Fruit fly (Drosophila melanogaster) ovary, adult (tissue): Measurements from ENCODE around the gene CG13028.

Experiments used
- CG17801 ChIP-seq: fragments of 200-800 bp; optimal IDR thresholded peaks from 2 replicates; lab custom pipeline; 2019; ENCODE audit warnings: missing biosample characterization, mild to moderate bottlenecking, missing genetic modification characterization, moderate library complexity; ENCODE audit not compliant: partially characterized antibody

Gene CG13028

DNA sequence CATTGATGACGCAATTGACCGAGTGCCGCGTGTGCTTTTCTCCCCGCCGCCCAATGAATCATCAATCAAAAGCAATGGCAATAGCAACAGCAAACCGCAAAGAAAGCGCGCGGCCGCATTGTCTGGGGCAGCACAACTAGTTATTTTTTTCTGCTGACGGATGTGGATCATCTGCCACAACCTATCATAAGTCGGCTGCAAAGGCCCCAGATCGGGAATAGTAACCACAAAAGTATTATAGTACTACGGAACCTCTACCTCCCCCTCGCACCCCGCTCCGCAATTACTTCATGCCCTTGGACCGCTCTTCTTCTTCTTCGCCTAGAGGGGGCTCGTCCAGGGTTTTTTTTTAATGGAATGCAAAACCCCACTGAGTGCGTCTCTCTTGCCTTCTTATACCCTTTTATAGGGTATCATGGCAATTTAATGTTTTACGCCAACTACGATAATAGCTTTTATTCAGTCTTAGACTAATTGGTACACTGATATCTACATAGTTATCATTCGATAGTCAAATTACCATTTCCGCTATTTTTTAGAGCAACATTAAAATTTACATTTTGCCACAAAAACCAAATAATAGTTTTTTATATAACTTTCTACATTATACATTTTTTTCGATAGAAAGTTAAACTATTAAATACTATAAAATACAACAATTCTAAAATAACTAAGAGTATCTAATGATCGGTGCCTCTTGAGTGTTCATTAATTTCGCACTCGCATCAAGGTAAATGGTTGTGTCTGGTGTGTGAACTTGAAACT lies 33.1 kb downstream of the CG13028 start:
- TF ChIP-seq CG17801 (GFP tag; lab: Kevin White, UChicago): no peak

DNA sequence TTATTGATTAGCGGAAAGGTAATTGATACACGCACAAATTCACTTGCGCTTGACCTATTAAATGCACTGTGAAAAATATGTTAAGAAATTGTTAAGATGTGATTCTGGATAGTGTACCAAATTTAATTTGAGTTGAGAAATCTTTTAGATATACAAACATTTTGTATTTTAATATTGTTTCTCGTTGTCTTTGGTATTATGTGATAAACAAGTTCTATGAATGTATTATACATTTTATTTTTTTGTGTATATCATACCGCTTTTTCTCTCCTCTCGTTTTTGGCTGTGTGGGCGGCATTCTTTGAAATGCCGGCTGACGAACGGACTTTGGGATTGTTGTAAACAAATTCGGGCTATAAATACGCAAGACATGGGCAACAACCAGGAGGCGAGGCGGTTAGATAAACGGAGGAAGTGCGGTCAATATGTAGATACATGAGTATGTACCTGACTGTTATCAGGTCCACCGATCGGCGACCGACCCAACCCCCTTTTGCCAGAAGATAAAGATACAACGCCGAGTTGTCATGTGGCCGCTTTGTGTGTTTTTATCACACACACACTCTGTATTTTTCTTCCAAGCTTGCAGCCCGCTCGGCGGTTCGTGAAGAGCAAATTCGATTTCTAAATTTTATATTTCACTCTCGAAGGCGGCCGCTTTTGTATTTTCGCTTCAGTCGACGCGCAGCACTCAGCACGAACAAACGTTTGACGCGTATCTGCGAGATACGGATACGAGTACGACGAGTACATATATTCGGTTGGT lies 33.9 kb downstream of the CG13028 start:
- TF ChIP-seq CG17801 (GFP tag; lab: Kevin White, UChicago): no peak

DNA sequence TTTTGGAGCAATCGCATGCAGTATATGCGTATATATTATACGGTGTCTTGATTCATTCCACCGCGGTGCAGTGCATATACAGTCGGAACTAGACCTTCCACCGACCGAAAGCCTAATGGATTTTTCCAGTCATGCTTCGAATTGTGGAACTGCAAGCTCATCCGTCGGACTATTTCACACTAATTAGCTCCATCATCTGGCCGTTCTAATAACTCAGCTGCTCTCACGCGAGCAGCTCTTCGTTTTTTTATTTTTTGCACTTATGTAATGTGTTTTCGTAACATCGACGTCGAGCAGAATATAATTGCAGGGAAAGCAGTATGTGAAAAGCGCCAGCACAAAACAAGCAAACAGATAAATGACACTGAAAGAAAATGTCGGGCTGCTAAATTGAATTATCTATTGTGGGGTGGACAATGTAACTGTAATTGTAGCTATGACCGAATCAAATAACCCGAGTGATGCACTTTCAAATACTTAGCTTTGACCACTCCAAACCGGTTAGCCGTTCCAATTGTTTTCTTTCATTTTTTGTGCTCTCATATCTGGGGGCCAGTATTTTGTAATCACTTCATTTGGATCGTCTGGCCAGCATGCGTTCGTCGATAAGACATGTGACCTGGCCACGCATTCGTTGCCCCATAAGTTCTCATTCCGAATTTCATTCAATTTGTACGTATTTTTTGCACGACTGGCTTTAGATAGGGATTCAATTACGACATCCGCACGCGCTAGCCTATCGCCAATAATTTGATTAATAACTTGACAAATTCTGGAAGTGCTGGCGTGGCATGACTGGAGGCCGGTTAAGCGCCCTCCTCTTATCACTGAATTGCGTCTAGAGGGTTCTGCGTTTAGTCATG lies 34.7 kb downstream of the CG13028 start, which contains the start of gene Cpr73D:
Gene Cpr73D (minus strand): TSS at position 156 of the 863 bp plus-strand sequence.
- TF ChIP-seq CG17801 (GFP tag; lab: Kevin White, UChicago): no peak

DNA sequence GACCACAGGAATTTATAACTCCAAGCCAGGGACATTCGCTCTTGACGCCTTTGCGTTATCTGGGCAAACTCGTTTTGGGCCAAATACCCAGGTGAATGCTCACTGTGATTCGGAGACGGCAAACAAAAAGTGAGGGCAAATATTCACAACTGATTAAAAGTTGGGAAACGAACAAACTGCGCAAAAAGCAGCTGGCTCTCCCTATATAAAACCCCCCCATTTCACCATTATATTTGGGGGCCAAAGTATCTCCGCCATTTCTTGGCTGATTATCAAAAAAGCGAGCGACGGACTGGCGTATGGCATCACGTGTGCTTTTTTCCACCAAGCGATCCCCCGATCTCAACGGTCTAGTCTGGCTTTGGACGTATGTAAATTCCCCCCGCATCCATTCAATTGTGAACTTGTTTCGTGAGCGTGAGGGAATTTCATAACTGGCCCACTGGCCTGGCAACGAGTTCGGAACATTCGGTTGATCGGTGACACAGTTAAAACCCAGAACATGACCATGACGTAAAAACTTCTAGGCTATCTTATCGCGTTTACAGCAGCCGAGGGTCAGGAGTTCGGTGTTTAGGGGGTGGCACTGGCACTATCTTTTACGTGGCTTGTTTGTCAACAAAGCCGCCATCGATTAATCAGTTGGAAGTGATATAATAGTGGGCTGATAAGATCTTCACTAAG lies 35.5 kb downstream of the CG13028 start:
- no peak for TF ChIP-seq CG17801 (GFP tag; lab: Kevin White, UChicago)

DNA sequence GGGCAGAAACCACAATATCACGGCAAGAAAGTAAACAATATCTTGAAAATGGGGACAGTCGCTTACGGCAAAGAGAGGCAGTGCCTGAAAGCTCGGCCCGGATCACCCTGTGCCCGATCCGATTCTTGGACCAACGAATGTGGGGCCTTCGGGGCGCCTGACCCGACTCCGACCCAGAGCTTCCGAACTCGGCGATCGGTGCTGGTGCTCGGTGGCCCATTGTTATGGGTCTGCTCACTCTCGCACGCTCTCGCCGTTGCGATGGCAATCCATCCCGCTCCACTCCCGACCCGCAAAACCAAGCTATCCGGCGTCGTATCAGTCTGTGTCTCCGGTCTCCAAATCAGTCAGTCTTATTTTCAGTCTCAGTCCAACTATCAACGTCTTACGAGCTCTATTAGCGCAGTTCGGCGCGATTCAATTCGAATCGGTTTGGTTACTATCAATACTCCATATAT lies 46.6 kb downstream of the CG13028 start, which contains the start of gene Exn:
Gene Exn (plus strand): TSS at position 362 of the 458 bp plus-strand sequence.
- TF ChIP-seq CG17801 (GFP tag; lab: Kevin White, UChicago): peak; percentile 71

DNA sequence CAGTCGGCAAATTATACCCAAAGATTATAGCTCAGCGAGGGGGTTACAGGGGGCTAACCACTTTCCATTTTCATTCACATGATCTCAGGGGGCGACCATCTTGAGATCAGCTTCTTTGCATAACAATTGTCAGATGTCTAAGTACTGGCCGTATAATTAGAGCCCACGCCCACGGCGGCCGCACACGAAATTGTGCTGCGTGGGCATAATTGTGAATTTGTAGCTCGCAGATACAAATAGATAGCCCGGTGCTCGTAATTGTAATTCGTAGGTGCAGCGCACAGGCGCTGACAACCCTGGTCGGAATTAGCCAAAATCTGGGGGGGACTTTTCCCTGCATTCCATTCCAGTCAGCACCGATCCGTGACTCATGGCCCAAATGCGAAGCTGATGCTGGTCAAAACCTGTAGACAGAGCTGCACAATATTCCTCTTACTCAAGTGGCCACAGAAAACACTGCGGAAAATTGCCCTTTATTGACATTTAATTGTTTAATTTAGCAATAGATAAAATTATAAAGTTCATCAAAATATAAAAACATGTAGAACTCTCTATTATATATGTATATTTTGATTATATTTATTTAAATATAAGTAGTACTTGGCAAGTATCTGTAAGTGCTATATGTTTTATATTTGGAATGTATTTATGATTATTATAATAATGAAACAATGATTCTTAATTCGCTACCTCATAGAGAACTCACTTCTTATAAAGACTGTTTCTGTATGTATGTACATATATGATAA lies 48.7 kb downstream of the CG13028 start:
- TF ChIP-seq CG17801 (GFP tag; lab: Kevin White, UChicago): no peak
